Worm (Caenorhabditis elegans) whole organism, L2 larva: Measurements from ENCODE around the gene jip-1.
A peak's percentile ranks its signal among the peaks of the same experiment; 100 is the strongest.

Experiments
- F13H6.1 ChIP-seq: sonication (generic microtip); optimal IDR thresholded peaks from 2 replicates; lab custom pipeline; 2016; ENCODE audit warnings: missing genetic modification characterization, missing compliant biosample characterization
- dmd-4 ChIP-seq: sonication (generic microtip); optimal IDR thresholded peaks from 2 replicates; lab custom pipeline; 2017; ENCODE audit warnings: missing biosample characterization, missing genetic modification characterization
- elt-3 ChIP-seq: sonication (generic microtip); optimal IDR thresholded peaks from 2 replicates; lab custom pipeline; 2017; ENCODE audit warnings: missing biosample characterization, missing genetic modification characterization
- nhr-11 ChIP-seq: fragments of 150-350 bp; optimal IDR thresholded peaks from 2 replicates; lab custom pipeline; 2014; ENCODE audit warnings: missing biosample characterization, missing genetic modification characterization
- snpc-4 ChIP-seq: fragments of 150-350 bp; optimal IDR thresholded peaks from 2 replicates; lab custom pipeline; 2014; ENCODE audit warnings: missing biosample characterization, missing genetic modification characterization
- unc-62 ChIP-seq: fragments of 150-350 bp; optimal IDR thresholded peaks from 2 replicates; lab custom pipeline; 2014; ENCODE audit warnings: missing biosample characterization, missing genetic modification reagents, missing genetic modification characterization
- ztf-11 ChIP-seq: sonication (generic microtip); optimal IDR thresholded peaks from 2 replicates; lab custom pipeline; 2017; ENCODE audit warnings: missing biosample characterization, missing genetic modification characterization

- no peak for TF ChIP-seq elt-3 (tag; lab: Kevin White, UChicago)
- peak; percentile 20 for TF ChIP-seq F13H6.1 (tag; lab: Kevin White, UChicago)
- TF ChIP-seq nhr-11 (tag; lab: Kevin White, UChicago): no peak
- no peak for TF ChIP-seq ztf-11
- no peak for TF ChIP-seq snpc-4 (tag; lab: Kevin White, UChicago)
- TF ChIP-seq dmd-4 (tag; lab: Kevin White, UChicago): no peak
- TF ChIP-seq unc-62 (GFP tag; lab: Kevin White, UChicago): no peak
Measured at ce11 chrII:1341416-1341815, 14.6 kb downstream of the jip-1 start.
